Worm (Caenorhabditis elegans) whole organism, L4 larva: Measurements from ENCODE around the gene F55A11.8.

Source experiments
- F44E2.7 ChIP-seq: fragments of 200-800 bp; sonication (Bioruptor generic); IDR thresholded peaks from 2 replicates; pipeline ENCODE4 v2.1.2; 2022; ENCODE audit warnings: missing genetic modification characterization, missing compliant biosample characterization
- R02D3.7 ChIP-seq: fragments of 150-350 bp; sonication (generic microtip); optimal IDR thresholded peaks from 3 replicates; lab custom pipeline; 2014; ENCODE audit warnings: missing biosample characterization, missing genetic modification characterization
- Y48G9A.11 ChIP-seq: fragments of 200-800 bp; sonication (Bioruptor generic); IDR thresholded peaks from 2 replicates; pipeline ENCODE4 v1.3.6; 2022; ENCODE audit warnings: missing genetic modification reagents, missing genetic modification characterization, missing compliant biosample characterization
- Y75B8A.6 ChIP-seq: fragments of 200-800 bp; sonication (Bioruptor generic); IDR thresholded peaks from 2 replicates; pipeline ENCODE4 v1.3.6; 2022; ENCODE audit warnings: missing genetic modification reagents, missing genetic modification characterization, missing compliant biosample characterization
- aha-1 ChIP-seq: fragments of 150-350 bp; peaks from one replicate; lab custom pipeline; 2014; ENCODE audit warnings: missing biosample characterization, missing genetic modification characterization
- aly-2 ChIP-seq: sonication (generic microtip); optimal IDR thresholded peaks from 2 replicates; lab custom pipeline; 2018; ENCODE audit warnings: missing biosample characterization, missing genetic modification characterization
- ceh-62 ChIP-seq: sonication (generic microtip); optimal IDR thresholded peaks from 2 replicates; lab custom pipeline; 2017; ENCODE audit warnings: missing biosample characterization, missing genetic modification characterization
- ceh-82 ChIP-seq: sonication (generic microtip); optimal IDR thresholded peaks from 2 replicates; lab custom pipeline; 2017; ENCODE audit warnings: missing biosample characterization, missing genetic modification characterization
- cey-2 ChIP-seq: sonication (generic microtip); optimal IDR thresholded peaks from 3 replicates; lab custom pipeline; 2017; ENCODE audit warnings: missing genetic modification characterization, mild to moderate bottlenecking, missing compliant biosample characterization, antibody characterized with exemption, borderline replicate concordance; ENCODE audit not compliant: insufficient read depth
- daf-12 ChIP-seq: fragments of 150-350 bp; optimal IDR thresholded peaks from 2 replicates; lab custom pipeline; 2014; ENCODE audit warnings: missing biosample characterization, missing genetic modification reagents, missing genetic modification characterization
- daf-16 ChIP-seq, 3 experiments: sonication (generic microtip); optimal IDR thresholded peaks; 2 replicates each; lab custom pipeline; 2016 to 2017; ENCODE audit warnings: missing genetic modification characterization in 3 of 3, missing genetic modification reagents in 3 of 3, mild to moderate bottlenecking in 2 of 3, missing compliant biosample characterization in 2 of 3, missing biosample characterization in 1 of 3, moderate library complexity in 1 of 3
- daf-8 ChIP-seq: fragments of 200-800 bp; sonication (Bioruptor generic); IDR thresholded peaks from 2 replicates; pipeline ENCODE4 v1.3.6; 2022; ENCODE audit warnings: missing genetic modification characterization, missing compliant biosample characterization
- dmd-6 ChIP-seq: fragments of 200-800 bp; sonication (Bioruptor generic); IDR thresholded peaks from 2 replicates; pipeline ENCODE4 v1.3.6; 2022; ENCODE audit warnings: missing genetic modification reagents, missing genetic modification characterization, missing compliant biosample characterization
- dpl-1 ChIP-seq: fragments of 150-350 bp; optimal IDR thresholded peaks from 2 replicates; lab custom pipeline; 2014; ENCODE audit warnings: missing biosample characterization, missing genetic modification reagents, missing genetic modification characterization
- dve-1 ChIP-seq: sonication (generic microtip); optimal IDR thresholded peaks from 2 replicates; lab custom pipeline; 2017; ENCODE audit warnings: antibody characterized with exemption, mild to moderate bottlenecking, missing genetic modification characterization, missing compliant biosample characterization; ENCODE audit not compliant: insufficient read depth
- egl-43 ChIP-seq: fragments of 200-800 bp; sonication (Bioruptor generic); IDR thresholded peaks from 2 replicates; pipeline ENCODE4 v1.3.6; 2022; ENCODE audit warnings: missing genetic modification reagents, missing genetic modification characterization, missing compliant biosample characterization
- fos-1 ChIP-seq: fragments of 150-350 bp; optimal IDR thresholded peaks from 2 replicates; lab custom pipeline; 2014; ENCODE audit warnings: missing biosample characterization, missing genetic modification characterization
- hif-1 ChIP-seq, 2 experiments: sonication (generic microtip); optimal IDR thresholded peaks; 2 replicates each; lab custom pipeline; 2016 to 2017; ENCODE audit warnings: missing compliant biosample characterization in 2 of 2, missing genetic modification characterization in 2 of 2, missing genetic modification reagents in 2 of 2, missing genotype in 2 of 2, mild to moderate bottlenecking in 1 of 2
- hlh-11 ChIP-seq: fragments of 200-800 bp; sonication (Bioruptor generic); optimal IDR thresholded peaks from 2 replicates; lab custom pipeline; 2018; ENCODE audit warnings: mild to moderate bottlenecking, missing genetic modification characterization, missing compliant biosample characterization
- hlh-30 ChIP-seq: sonication (generic microtip); optimal IDR thresholded peaks from 2 replicates; lab custom pipeline; 2017; ENCODE audit warnings: antibody characterized with exemption, mild to moderate bottlenecking, missing genetic modification characterization, missing compliant biosample characterization; ENCODE audit not compliant: insufficient read depth
- lin-1 ChIP-seq: fragments of 200-800 bp; sonication (Bioruptor generic); IDR thresholded peaks from 2 replicates; pipeline ENCODE4 v1.3.6; 2022; ENCODE audit warnings: missing genetic modification reagents, missing genetic modification characterization, missing compliant biosample characterization
- lin-13 ChIP-seq: fragments of 150-350 bp; optimal IDR thresholded peaks from 2 replicates; lab custom pipeline; 2014; ENCODE audit warnings: missing biosample characterization, missing genetic modification reagents, missing genetic modification characterization
- lin-29 ChIP-seq: fragments of 200-800 bp; sonication (Bioruptor generic); IDR thresholded peaks from 2 replicates; pipeline ENCODE4 v1.3.6; 2022; ENCODE audit warnings: missing genetic modification reagents, missing genetic modification characterization, missing compliant biosample characterization
- lin-38 ChIP-seq: fragments of 200-800 bp; sonication (Bioruptor generic); IDR thresholded peaks from 2 replicates; pipeline ENCODE4 v1.3.6; 2022; ENCODE audit warnings: missing genetic modification reagents, missing genetic modification characterization, missing compliant biosample characterization
- lsy-2 ChIP-seq, 2 experiments: fragments of 150-350 bp in 1 of 2; sonication (generic microtip) in 1 of 2; optimal IDR thresholded peaks; 2 replicates each; lab custom pipeline; 2014 to 2017; ENCODE audit warnings: missing biosample characterization in 2 of 2, missing genetic modification characterization in 2 of 2
- mdl-1 ChIP-seq, 2 experiments: fragments of 150-350 bp in 1 of 2; sonication (generic microtip) in 1 of 2; optimal IDR thresholded peaks; 2 replicates each; lab custom pipeline; 2014 to 2017; ENCODE audit warnings: missing biosample characterization in 2 of 2, missing genetic modification characterization in 2 of 2
- mdt-29 ChIP-seq: fragments of 200-800 bp; sonication (Bioruptor generic); IDR thresholded peaks from 2 replicates; pipeline ENCODE4 v1.3.6; 2022; ENCODE audit warnings: missing genetic modification reagents, missing genetic modification characterization, missing compliant biosample characterization
- mep-1 ChIP-seq: fragments of 150-350 bp; sonication (generic microtip); optimal IDR thresholded peaks from 3 replicates; lab custom pipeline; 2014; ENCODE audit warnings: missing biosample characterization, missing genetic modification characterization
- mxl-2 ChIP-seq: fragments of 200-800 bp; sonication (Bioruptor generic); conservative IDR thresholded peaks from 2 replicates; pipeline ENCODE4 v1.3.6; 2022; ENCODE audit warnings: missing genetic modification reagents, missing genetic modification characterization, missing compliant biosample characterization
- mxl-3 ChIP-seq: fragments of 200-800 bp; sonication (Bioruptor generic); optimal IDR thresholded peaks from 2 replicates; lab custom pipeline; 2018; ENCODE audit warnings: mild to moderate bottlenecking, missing genetic modification characterization, missing compliant biosample characterization
- nhr-10 ChIP-seq: fragments of 150-350 bp; optimal IDR thresholded peaks from 2 replicates; lab custom pipeline; 2014; ENCODE audit warnings: missing biosample characterization, missing genetic modification characterization
- nhr-102 ChIP-seq: sonication (generic microtip); optimal IDR thresholded peaks from 2 replicates; lab custom pipeline; 2016; ENCODE audit warnings: mild to moderate bottlenecking, missing genetic modification characterization, moderate library complexity, missing compliant biosample characterization
- nhr-11 ChIP-seq: fragments of 150-350 bp; optimal IDR thresholded peaks from 2 replicates; lab custom pipeline; 2014; ENCODE audit warnings: missing biosample characterization, missing genetic modification characterization
- nhr-28 ChIP-seq: fragments of 150-350 bp; optimal IDR thresholded peaks from 2 replicates; lab custom pipeline; 2014; ENCODE audit warnings: missing biosample characterization, missing genetic modification characterization
- nhr-41 ChIP-seq: fragments of 200-800 bp; sonication (Bioruptor generic); IDR thresholded peaks from 2 replicates; pipeline ENCODE4 v1.3.6; 2022; ENCODE audit warnings: missing genetic modification reagents, missing genetic modification characterization, missing compliant biosample characterization
- nhr-6 ChIP-seq: fragments of 150-350 bp; optimal IDR thresholded peaks from 2 replicates; lab custom pipeline; 2014; ENCODE audit warnings: missing biosample characterization, missing genetic modification characterization
- nhr-76 ChIP-seq: fragments of 150-350 bp; optimal IDR thresholded peaks from 2 replicates; lab custom pipeline; 2014; ENCODE audit warnings: missing biosample characterization, missing genetic modification characterization
- nhr-77 ChIP-seq: fragments of 150-350 bp; optimal IDR thresholded peaks from 2 replicates; lab custom pipeline; 2014; ENCODE audit warnings: missing biosample characterization, missing genetic modification characterization
- pha-4 ChIP-seq, 2 experiments: fragments of 150-350 bp in 1 of 2; fragments of 200-800 bp in 1 of 2; sonication (Bioruptor generic) in 1 of 2; IDR thresholded peaks in 1 of 2; optimal IDR thresholded peaks in 1 of 2; 2 replicates each; pipeline versions ENCODE4 v1.3.6 to Lab custom; 2014 to 2022; ENCODE audit warnings: missing genetic modification characterization in 2 of 2, missing genetic modification reagents in 2 of 2, missing biosample characterization in 1 of 2, missing compliant biosample characterization in 1 of 2
- php-3 ChIP-seq: fragments of 200-800 bp; sonication (Bioruptor generic); IDR thresholded peaks from 2 replicates; pipeline ENCODE4 v1.3.6; 2022; ENCODE audit warnings: missing genetic modification reagents, missing genetic modification characterization, missing compliant biosample characterization
- pqm-1 ChIP-seq: sonication (generic microtip); optimal IDR thresholded peaks from 2 replicates; lab custom pipeline; 2017; ENCODE audit warnings: missing biosample characterization, missing genetic modification characterization
- rbr-2 ChIP-seq: sonication (generic microtip); optimal IDR thresholded peaks from 2 replicates; lab custom pipeline; 2016; ENCODE audit warnings: missing genotype, missing genetic modification characterization, missing compliant biosample characterization
- sdz-12 ChIP-seq: fragments of 200-800 bp; sonication (Bioruptor generic); optimal IDR thresholded peaks from 2 replicates; lab custom pipeline; 2018; ENCODE audit warnings: mild to moderate bottlenecking, missing genetic modification characterization, missing compliant biosample characterization
- snpc-4 ChIP-seq: fragments of 150-350 bp; optimal IDR thresholded peaks from 2 replicates; lab custom pipeline; 2014; ENCODE audit warnings: missing biosample characterization, missing genetic modification characterization
- spr-1 ChIP-seq: sonication (generic microtip); optimal IDR thresholded peaks from 2 replicates; lab custom pipeline; 2016; ENCODE audit warnings: mild to moderate bottlenecking, missing genetic modification characterization, missing compliant biosample characterization
- unc-130 ChIP-seq: sonication (generic microtip); optimal IDR thresholded peaks from 2 replicates; lab custom pipeline; 2016; ENCODE audit warnings: missing genetic modification reagents, missing genetic modification characterization, missing compliant biosample characterization
- unc-62 ChIP-seq, 3 experiments: fragments of 150-350 bp in 1 of 3; sonication (generic microtip); optimal IDR thresholded peaks in 2 of 3; peaks in 1 of 3; 1 replicate in 1 of 3; 2 replicates in 2 of 3; lab custom pipeline; 2014 to 2017; ENCODE audit warnings: missing biosample characterization in 3 of 3, missing genetic modification characterization in 3 of 3, missing genetic modification reagents in 3 of 3, missing genotype in 1 of 3
- zag-1 ChIP-seq: fragments of 150-350 bp; optimal IDR thresholded peaks from 2 replicates; lab custom pipeline; 2014; ENCODE audit warnings: missing biosample characterization, missing genetic modification characterization
- zfp-3 ChIP-seq: fragments of 200-800 bp; sonication (Bioruptor generic); conservative IDR thresholded peaks from 2 replicates; pipeline ENCODE4 v1.3.6; 2022; ENCODE audit warnings: missing genetic modification reagents, missing genetic modification characterization, missing compliant biosample characterization
- zip-11 ChIP-seq: fragments of 200-800 bp; sonication (Bioruptor generic); IDR thresholded peaks from 2 replicates; pipeline ENCODE4 v1.3.6; 2022; ENCODE audit warnings: missing genetic modification characterization, missing compliant biosample characterization

F55A11.8 gene

DNA sequence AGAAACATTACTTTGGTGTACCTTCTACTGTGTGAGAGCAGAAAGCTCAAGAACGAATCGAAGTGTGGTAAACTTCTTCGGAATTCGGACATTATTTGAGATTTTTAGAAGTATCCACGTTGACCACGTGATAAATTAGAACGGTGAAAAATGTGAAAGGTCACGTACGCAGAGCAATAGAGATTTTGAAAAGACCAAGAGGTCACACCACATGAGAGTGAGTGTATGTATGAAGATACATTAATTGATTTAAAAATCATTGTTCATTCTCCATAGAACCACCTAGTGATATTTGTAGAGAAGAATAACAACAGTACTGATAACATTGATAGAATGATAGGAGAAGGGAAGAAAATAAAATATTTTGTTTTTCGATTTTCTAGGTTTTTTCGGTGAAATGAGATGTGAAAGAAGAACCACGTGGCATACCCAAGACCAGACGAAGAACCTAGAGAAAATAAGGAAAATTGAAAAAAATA is 34.5 kb downstream of the F55A11.8 start, which contains the start of gene pyc-1:
Gene pyc-1, minus strand, starts transcription at position 69 of the 479 bp plus-strand sequence.
- TF ChIP-seq aly-2 (tag; lab: Kevin White, UChicago), result no peak
- TF ChIP-seq rbr-2 (tag; lab: Kevin White, UChicago), result no peak
- TF ChIP-seq ceh-82 (tag; lab: Kevin White, UChicago), result no peak
- peak in 1 of 2 experiments; percentile 49 for TF ChIP-seq unc-62 (GFP tag; optimal IDR thresholded peaks at IDR 0.05 in 1 of 2; lab: Kevin White, UChicago)
- no peak for TF ChIP-seq unc-62 (tag; optimal IDR thresholded peaks at IDR 0.05; lab: Kevin White, UChicago)
- TF ChIP-seq ceh-62 (tag; lab: Kevin White, UChicago), result no peak
- TF ChIP-seq sdz-12, result no peak
- TF ChIP-seq R02D3.7 (tag; lab: Kevin White, UChicago), result no peak
- TF ChIP-seq nhr-76 (tag; lab: Kevin White, UChicago), result no peak
- peak; percentile 90 for TF ChIP-seq nhr-10 (tag; lab: Kevin White, UChicago)
- no peak for TF ChIP-seq spr-1 (tag; lab: Kevin White, UChicago)
- TF ChIP-seq nhr-102, result no peak
- TF ChIP-seq mdl-1 (tag; optimal IDR thresholded peaks at IDR 0.05; lab: Kevin White, UChicago), result peak in 1 of 2 experiments; percentile 47
- TF ChIP-seq pqm-1 (tag; lab: Kevin White, UChicago), result peak; percentile 10
- no peak for TF ChIP-seq daf-12 (tag; lab: Kevin White, UChicago)
- TF ChIP-seq aha-1, result peak; percentile 92
- no peak for TF ChIP-seq egl-43 (GFP tag; lab: Robert Waterston, UW)
- peak; percentile 76 for TF ChIP-seq dve-1 (tag; lab: Kevin White, UChicago)
- peak; percentile 15 for TF ChIP-seq mxl-3 (GFP tag; lab: Kevin White, UChicago)
- no peak for TF ChIP-seq unc-130 (GFP tag; lab: Kevin White, UChicago)
- no peak for TF ChIP-seq mxl-2
- TF ChIP-seq hlh-11, result peak; percentile 66
- TF ChIP-seq nhr-77 (tag; lab: Kevin White, UChicago), result peak; percentile 90
- TF ChIP-seq nhr-11 (tag; lab: Kevin White, UChicago), result peak; percentile 23
- no peak for TF ChIP-seq lin-29 (GFP tag; lab: Robert Waterston, UW)
- TF ChIP-seq daf-16 (GFP tag; optimal IDR thresholded peaks at IDR 0.05; lab: Kevin White, UChicago), result no peak
- peak; percentile 91 for TF ChIP-seq daf-16 (tag; optimal IDR thresholded peaks at IDR 0.05; lab: Kevin White, UChicago)
- peak; percentile 71 for TF ChIP-seq hlh-30 (tag; lab: Kevin White, UChicago)
- peak; percentile 23; the same call in 1 of the 2 replicates for TF ChIP-seq mdt-29 (GFP tag; lab: Robert Waterston, UW)
- no peak for TF ChIP-seq cey-2 (tag; lab: Kevin White, UChicago)
- no peak for TF ChIP-seq lin-13 (GFP tag; lab: Kevin White, UChicago)
- TF ChIP-seq mep-1 (tag; lab: Kevin White, UChicago), result peak; percentile 71
- TF ChIP-seq nhr-41 (GFP tag; lab: Robert Waterston, UW), result no peak
- TF ChIP-seq nhr-28 (tag; lab: Kevin White, UChicago), result peak; percentile 84
- no peak for TF ChIP-seq fos-1 (tag; lab: Kevin White, UChicago)
- peak; percentile 47 for TF ChIP-seq nhr-6 (tag; lab: Kevin White, UChicago)
- TF ChIP-seq Y75B8A.6 (GFP tag; lab: Robert Waterston, UW), result no peak
- TF ChIP-seq zip-11 (GFP tag; lab: Robert Waterston, UW), result no peak
- TF ChIP-seq dpl-1, result no peak
- TF ChIP-seq hif-1 (tag; optimal IDR thresholded peaks at IDR 0.05; lab: Kevin White, UChicago), result peak; percentile 74 to 95
- TF ChIP-seq pha-4 (GFP tag; IDR thresholded peaks at IDR 0.05; lab: Robert Waterston, UW), result 0 out of 2 replicates have a peak, but pooled peaks have one; percentile 10
- TF ChIP-seq pha-4 (tag; optimal IDR thresholded peaks at IDR 0.05; lab: Kevin White, UChicago), result no peak
- no peak for TF ChIP-seq daf-8
- no peak for TF ChIP-seq zag-1 (tag; lab: Kevin White, UChicago)
- TF ChIP-seq F44E2.7 (GFP tag; lab: Robert Waterston, UW), result no peak
- TF ChIP-seq snpc-4 (tag; lab: Kevin White, UChicago), result no peak
- no peak for TF ChIP-seq Y48G9A.11 (GFP tag; lab: Robert Waterston, UW)
- TF ChIP-seq lsy-2 (tag; optimal IDR thresholded peaks at IDR 0.05; lab: Kevin White, UChicago), result peak in 1 of 2 experiments; percentile 51
- TF ChIP-seq lin-1 (GFP tag; lab: Robert Waterston, UW), result 0 out of 2 replicates have a peak, but pooled peaks have one; percentile 12
- peak; percentile 64 for TF ChIP-seq zfp-3 (GFP tag; lab: Robert Waterston, UW)
- peak; percentile 28 for TF ChIP-seq lin-38 (GFP tag; lab: Robert Waterston, UW)
- TF ChIP-seq php-3, result no peak
- peak; percentile 47 for TF ChIP-seq dmd-6 (GFP tag; lab: Robert Waterston, UW)
